Worm (Caenorhabditis elegans): ENCODE results near the gene C27B7.7.
A peak's percentile ranks its signal among the peaks of the same experiment; 100 is the strongest.
"Not testable (repeated sequence)": the region's sequence is repeated elsewhere in the genome, so short reads cannot be mapped to it uniquely, and the experiment has no call there.

DNA sequence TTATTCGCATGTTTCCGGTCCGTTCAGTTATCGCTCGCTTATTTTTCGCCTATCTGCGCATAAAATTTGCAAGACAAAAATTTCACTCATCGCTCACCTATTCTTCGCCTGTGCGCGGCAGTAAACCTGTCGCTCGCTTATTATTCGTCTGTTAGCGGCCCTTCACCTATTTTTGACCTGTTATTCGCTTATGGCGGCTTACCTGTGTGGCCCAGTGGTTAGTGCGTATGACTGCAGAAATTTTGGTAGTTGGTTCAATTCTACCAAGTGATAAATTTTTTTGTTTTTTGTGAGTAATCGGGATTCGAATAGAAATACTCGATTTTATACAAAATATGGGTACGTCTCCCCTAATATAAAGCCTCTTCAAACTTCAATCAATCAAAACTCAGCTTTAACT lies 57.2 kb downstream of the C27B7.7 start:
- not testable (repeated sequence) for TF ChIP-seq F33H1.4 (GFP tag; IDR thresholded peaks at IDR 0.05); egrh-3 (GFP tag; IDR thresholded peaks at IDR 0.05); tbx-9 (tag; optimal IDR thresholded peaks at IDR 0.05; ENCODE audit: borderline replicate concordance); nhr-90 (tag; optimal IDR thresholded peaks at IDR 0.05); rpc-1 (optimal IDR thresholded peaks at IDR 0.05); hsf-1 (GFP tag; IDR thresholded peaks at IDR 0.05); ets-4 (GFP tag; optimal IDR thresholded peaks at IDR 0.05)
- TF ChIP-seq rpc-1 (tag; optimal IDR thresholded peaks at IDR 0.05): peak; percentile 51
